Fruit fly (Drosophila melanogaster) whole organism, prepupa: ENCODE measurements around the gene CG42717.

Experiments
- Blimp-1 ChIP-seq: fragments of 200-800 bp; sonication (Bioruptor generic); optimal IDR thresholded peaks from 3 replicates; lab custom pipeline; 2017; ENCODE audit warnings: missing biosample characterization, missing genetic modification characterization, mild to moderate bottlenecking, moderate library complexity, missing genetic modification reagents
- CG10669 ChIP-seq: fragments of 200-800 bp; sonication (Bioruptor generic); optimal IDR thresholded peaks from 3 replicates; lab custom pipeline; 2018; ENCODE audit warnings: missing biosample characterization, mild to moderate bottlenecking, missing genetic modification characterization, moderate library complexity
- CG15336 ChIP-seq: fragments of 200-800 bp; sonication (Bioruptor generic); IDR thresholded peaks from 2 replicates; pipeline ENCODE4 v1.3.6; 2022; ENCODE audit warnings: missing biosample characterization, missing genetic modification characterization
- CG1621 ChIP-seq: fragments of 200-800 bp; sonication (Bioruptor generic); optimal IDR thresholded peaks from 3 replicates; lab custom pipeline; 2018; ENCODE audit warnings: missing biosample characterization, mild to moderate bottlenecking, missing genetic modification characterization
- CG3032 ChIP-seq: fragments of 200-800 bp; optimal IDR thresholded peaks from 2 replicates; lab custom pipeline; 2019; ENCODE audit warnings: missing biosample characterization, mild to moderate bottlenecking, missing genetic modification characterization, moderate library complexity
- CG31627 ChIP-seq: fragments of 200-800 bp; sonication (Bioruptor generic); optimal IDR thresholded peaks from 3 replicates; lab custom pipeline; 2016; ENCODE audit warnings: missing biosample characterization, missing genetic modification characterization
- CG32006 ChIP-seq: fragments of 200-800 bp; sonication (Bioruptor generic); optimal IDR thresholded peaks from 3 replicates; lab custom pipeline; 2017; ENCODE audit warnings: missing biosample characterization, mild to moderate bottlenecking, missing genetic modification characterization
- CG34406 ChIP-seq: fragments of 200-800 bp; sonication (Bioruptor generic); optimal IDR thresholded peaks from 3 replicates; lab custom pipeline; 2016; ENCODE audit warnings: missing biosample characterization, missing genetic modification characterization
- CG3919 ChIP-seq: fragments of 200-800 bp; sonication (Bioruptor generic); optimal IDR thresholded peaks from 3 replicates; lab custom pipeline; 2016; ENCODE audit warnings: missing biosample characterization, missing genetic modification characterization
- CG4318 ChIP-seq: fragments of 200-800 bp; sonication (Bioruptor generic); optimal IDR thresholded peaks from 3 replicates; lab custom pipeline; 2017; ENCODE audit warnings: missing biosample characterization, mild to moderate bottlenecking, missing genetic modification characterization
- CG6163 ChIP-seq: fragments of 200-800 bp; sonication (Bioruptor generic); IDR thresholded peaks from 3 replicates; pipeline ENCODE4 v1.3.6; 2022; ENCODE audit warnings: missing biosample characterization, missing genetic modification characterization
- CG6276 ChIP-seq: fragments of 200-800 bp; sonication (Bioruptor generic); optimal IDR thresholded peaks from 2 replicates; lab custom pipeline; 2017; ENCODE audit warnings: missing biosample characterization, mild to moderate bottlenecking, missing genetic modification characterization
- CG6808 ChIP-seq: fragments of 200-800 bp; sonication (Bioruptor generic); optimal IDR thresholded peaks from 3 replicates; lab custom pipeline; 2017; ENCODE audit warnings: missing biosample characterization, missing genetic modification characterization, mild to moderate bottlenecking, moderate library complexity, missing genetic modification reagents
- CG6854 ChIP-seq: fragments of 200-800 bp; sonication (Bioruptor generic); optimal IDR thresholded peaks from 2 replicates; lab custom pipeline; 2017; ENCODE audit warnings: missing biosample characterization, mild to moderate bottlenecking, missing genetic modification characterization
- CG8119 ChIP-seq: fragments of 200-800 bp; sonication (Bioruptor generic); IDR thresholded peaks from 3 replicates; pipeline ENCODE4 v1.3.6; 2022; ENCODE audit warnings: missing biosample characterization, missing genetic modification characterization
- CG8319 ChIP-seq: fragments of 200-800 bp; sonication (Bioruptor generic); optimal IDR thresholded peaks from 3 replicates; lab custom pipeline; 2016; ENCODE audit warnings: missing biosample characterization, missing genetic modification characterization
- CG9139 ChIP-seq: fragments of 200-800 bp; sonication (Bioruptor generic); optimal IDR thresholded peaks from 3 replicates; lab custom pipeline; 2017; ENCODE audit warnings: missing biosample characterization, mild to moderate bottlenecking, missing genetic modification characterization
- Eip78C ChIP-seq: fragments of 200-800 bp; sonication (Bioruptor generic); peaks from one replicate; lab custom pipeline; 2016; ENCODE audit warnings: missing biosample characterization, missing genetic modification characterization
- Ets21C ChIP-seq: fragments of 200-800 bp; sonication (Bioruptor generic); optimal IDR thresholded peaks from 3 replicates; lab custom pipeline; 2016; ENCODE audit warnings: missing biosample characterization, missing genetic modification characterization
- Ets96B ChIP-seq: fragments of 200-800 bp; optimal IDR thresholded peaks from 2 replicates; lab custom pipeline; 2019; ENCODE audit warnings: missing biosample characterization, mild to moderate bottlenecking, missing genetic modification characterization, moderate library complexity
- Gug ChIP-seq: fragments of 200-800 bp; sonication (Bioruptor generic); IDR thresholded peaks from 2 replicates; pipeline ENCODE4 v1.3.6; 2022; ENCODE audit warnings: missing biosample characterization, missing genetic modification characterization
- Hr39 ChIP-seq: fragments of 200-800 bp; sonication (Bioruptor generic); optimal IDR thresholded peaks from 2 replicates; lab custom pipeline; 2016; ENCODE audit warnings: missing biosample characterization, missing genetic modification characterization
- Hr4 ChIP-seq: fragments of 200-800 bp; sonication (Bioruptor generic); optimal IDR thresholded peaks from 3 replicates; lab custom pipeline; 2016; ENCODE audit warnings: missing biosample characterization, missing genetic modification characterization
- Met ChIP-seq: fragments of 200-800 bp; sonication (Bioruptor generic); optimal IDR thresholded peaks from 3 replicates; lab custom pipeline; 2016; ENCODE audit warnings: missing biosample characterization, missing genetic modification characterization
- OdsH ChIP-seq: fragments of 200-800 bp; sonication (Bioruptor generic); optimal IDR thresholded peaks from 3 replicates; lab custom pipeline; 2016; ENCODE audit warnings: missing biosample characterization, missing genetic modification characterization
- Smox ChIP-seq: fragments of 200-800 bp; sonication (Bioruptor generic); optimal IDR thresholded peaks from 3 replicates; lab custom pipeline; 2016; ENCODE audit warnings: missing biosample characterization, missing genetic modification characterization
- Sox14 ChIP-seq: fragments of 200-800 bp; sonication (Bioruptor generic); optimal IDR thresholded peaks from 3 replicates; lab custom pipeline; 2016; ENCODE audit warnings: missing biosample characterization, missing genetic modification characterization
- Sox15 ChIP-seq: fragments of 200-800 bp; sonication (Bioruptor generic); optimal IDR thresholded peaks from 3 replicates; lab custom pipeline; 2016; ENCODE audit warnings: missing biosample characterization, missing genetic modification characterization
- acj6 ChIP-seq: fragments of 200-800 bp; sonication (Bioruptor generic); optimal IDR thresholded peaks from 3 replicates; lab custom pipeline; 2016; ENCODE audit warnings: missing biosample characterization, missing genetic modification characterization
- cyc ChIP-seq: fragments of 200-800 bp; sonication (Bioruptor generic); optimal IDR thresholded peaks from 3 replicates; lab custom pipeline; 2016; ENCODE audit warnings: missing biosample characterization, missing genetic modification characterization
- eg ChIP-seq: fragments of 200-800 bp; sonication (Bioruptor generic); IDR thresholded peaks from 3 replicates; pipeline ENCODE4 v1.3.6; 2022; ENCODE audit warnings: missing biosample characterization, missing genetic modification characterization
- fd59A ChIP-seq: fragments of 200-800 bp; sonication (Bioruptor generic); optimal IDR thresholded peaks from 2 replicates; lab custom pipeline; 2017; ENCODE audit warnings: missing biosample characterization, mild to moderate bottlenecking, missing genetic modification characterization, missing genetic modification reagents
- fd85E ChIP-seq: fragments of 200-800 bp; sonication (Bioruptor generic); optimal IDR thresholded peaks from 3 replicates; lab custom pipeline; 2016; ENCODE audit warnings: missing biosample characterization, missing genetic modification characterization
- lz ChIP-seq: fragments of 200-800 bp; sonication (Bioruptor generic); optimal IDR thresholded peaks from 3 replicates; lab custom pipeline; 2016; ENCODE audit warnings: missing biosample characterization, missing genetic modification characterization
- net ChIP-seq: fragments of 200-800 bp; sonication (Bioruptor generic); optimal IDR thresholded peaks from 3 replicates; lab custom pipeline; 2016; ENCODE audit warnings: missing biosample characterization, missing genetic modification characterization
- pdm3 ChIP-seq: fragments of 200-800 bp; sonication (Bioruptor generic); optimal IDR thresholded peaks from 3 replicates; lab custom pipeline; 2016; ENCODE audit warnings: missing biosample characterization, missing genetic modification characterization
- spab ChIP-seq: fragments of 200-800 bp; sonication (Bioruptor generic); optimal IDR thresholded peaks from 2 replicates; lab custom pipeline; 2017; ENCODE audit warnings: missing biosample characterization, mild to moderate bottlenecking, missing genetic modification characterization, missing genetic modification reagents
- ss ChIP-seq, 2 experiments: fragments of 200-800 bp; sonication (Bioruptor generic); optimal IDR thresholded peaks; 2 replicates in 1 of 2; 3 replicates in 1 of 2; lab custom pipeline; 2017 to 2018; ENCODE audit warnings: mild to moderate bottlenecking in 2 of 2, missing biosample characterization in 2 of 2, missing genetic modification characterization in 2 of 2, moderate library complexity in 1 of 2
- svp ChIP-seq: fragments of 200-800 bp; sonication (Bioruptor generic); peaks from one replicate; lab custom pipeline; 2016; ENCODE audit warnings: missing biosample characterization, missing genetic modification characterization
- topi ChIP-seq: fragments of 200-800 bp; sonication (Bioruptor generic); optimal IDR thresholded peaks from 3 replicates; lab custom pipeline; 2016; ENCODE audit warnings: missing biosample characterization, missing genetic modification characterization
- vri ChIP-seq: fragments of 200-800 bp; sonication (Bioruptor generic); optimal IDR thresholded peaks from 3 replicates; lab custom pipeline; 2016; ENCODE audit warnings: missing biosample characterization, mild to moderate bottlenecking, missing genetic modification characterization

CG42717 gene

DNA sequence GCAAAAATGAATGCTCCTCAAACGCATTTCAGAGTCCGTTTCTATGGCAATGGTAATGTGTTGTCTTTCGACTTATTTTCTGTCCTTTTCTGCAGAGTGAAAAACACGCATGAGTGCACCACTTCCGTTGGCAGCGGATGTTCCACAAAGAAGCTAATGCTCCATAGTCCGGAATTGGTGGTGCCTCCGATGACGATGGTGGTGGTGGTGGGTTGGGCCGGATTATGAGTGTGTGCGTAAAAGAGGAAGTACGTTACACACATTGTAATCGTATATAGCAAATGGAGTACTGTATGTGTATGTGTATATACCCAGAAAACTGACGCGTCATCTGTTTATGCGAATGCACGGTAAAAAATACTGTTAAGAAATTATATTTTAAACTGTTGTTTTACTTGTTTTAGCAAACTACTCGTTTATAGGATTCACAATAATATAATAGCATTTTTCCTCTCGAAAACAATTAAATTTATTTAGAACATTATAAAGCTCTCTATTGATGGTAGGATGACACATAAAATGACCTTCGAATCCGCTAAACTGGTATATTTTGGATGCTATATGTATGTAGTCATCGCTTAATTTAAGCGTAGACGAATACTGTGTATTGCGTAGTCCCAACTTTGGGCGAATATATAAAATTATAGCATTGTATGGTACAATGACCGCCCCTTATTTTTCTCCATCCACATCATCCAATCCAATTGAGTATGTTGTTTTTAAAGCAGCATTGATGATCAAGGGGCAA, 12.3 kb upstream of the CG42717 start (continued):
- TF ChIP-seq CG9139 (GFP tag; lab: Kevin White, UChicago) = no peak
- TF ChIP-seq CG32006 (GFP tag; lab: Kevin White, UChicago) = peak; percentile 58
- TF ChIP-seq Eip78C (GFP tag; lab: Kevin White, UChicago) = peak; percentile 92
- TF ChIP-seq cyc (GFP tag; lab: Kevin White, UChicago) = no peak
- peak; percentile 59 for TF ChIP-seq CG34406 (GFP tag; lab: Kevin White, UChicago)
- TF ChIP-seq CG10669 (GFP tag; lab: Kevin White, UChicago) = no peak
- TF ChIP-seq Ets96B (tag; lab: Kevin White, UChicago) = peak; percentile 55
- peak; percentile 42 for TF ChIP-seq Hr4 (GFP tag; lab: Kevin White, UChicago)
- peak; percentile 16 for TF ChIP-seq Hr39 (GFP tag; lab: Kevin White, UChicago)
- peak; percentile 41 for TF ChIP-seq Smox (GFP tag; lab: Kevin White, UChicago)
- peak; percentile 16 for TF ChIP-seq CG3032
- peak; percentile 26; the same call in 2 of the 3 replicates for TF ChIP-seq eg (GFP tag; lab: Robert Waterston, UW)
- peak; percentile 21 for TF ChIP-seq lz (GFP tag; lab: Kevin White, UChicago)
- peak; percentile 34 for TF ChIP-seq OdsH (GFP tag; lab: Kevin White, UChicago)
- no peak for TF ChIP-seq CG8319 (GFP tag; lab: Kevin White, UChicago)
- peak; percentile 54 for TF ChIP-seq CG15336 (GFP tag; lab: Robert Waterston, UW)
- peak; percentile 28 for TF ChIP-seq Met (GFP tag; lab: Kevin White, UChicago)
- no peak for TF ChIP-seq Blimp-1
- peak in 1 of 2 experiments; percentile 11 for TF ChIP-seq ss (GFP tag; optimal IDR thresholded peaks at IDR 0.05; lab: Kevin White, UChicago)
- TF ChIP-seq CG6854 (GFP tag; lab: Kevin White, UChicago) = no peak
- peak; percentile 69 for TF ChIP-seq svp
- TF ChIP-seq CG3919 = peak; percentile 30
- peak; percentile 2 for TF ChIP-seq pdm3

DNA sequence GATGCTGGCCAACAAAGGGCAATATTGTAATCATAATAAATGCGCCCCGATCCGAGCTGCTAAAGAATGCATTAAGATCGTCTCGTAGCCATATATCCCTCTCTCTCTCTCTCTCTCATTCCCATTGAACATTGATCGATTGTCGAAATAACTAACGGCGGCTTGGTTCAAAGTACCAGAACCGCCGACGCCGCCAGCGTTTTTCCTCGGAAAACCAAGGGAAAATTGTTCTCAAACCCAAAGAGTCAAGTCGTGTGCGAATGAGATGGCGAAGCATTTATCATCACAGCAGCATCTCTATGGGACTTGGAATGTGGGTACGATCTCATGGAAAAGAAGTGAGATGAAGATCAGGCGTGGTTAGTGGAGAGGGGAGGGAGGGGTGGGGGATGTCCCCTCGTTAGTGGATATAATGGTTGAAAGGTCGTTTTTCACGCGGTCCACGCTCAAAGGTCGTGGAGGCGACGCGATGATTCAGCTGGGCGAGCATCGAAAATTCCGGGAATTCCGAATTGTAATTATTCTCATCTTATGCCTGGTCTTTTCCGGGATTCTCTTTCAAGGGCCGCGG, 10.9 kb upstream of the CG42717 start:
- TF ChIP-seq eg (GFP tag; lab: Robert Waterston, UW) (0 out of 3 replicates have a peak, but pooled peaks have one; percentile 18), CG3032 (no peak), Eip78C (GFP tag; lab: Kevin White, UChicago) (peak; percentile 24), topi (GFP tag; lab: Kevin White, UChicago) (no peak), CG8119 (no peak), Hr39 (GFP tag; lab: Kevin White, UChicago) (no peak), lz (GFP tag; lab: Kevin White, UChicago) (no peak), CG6808 (GFP tag; lab: Kevin White, UChicago) (no peak), net (GFP tag; lab: Kevin White, UChicago) (no peak), vri (no peak), Ets21C (GFP tag; lab: Kevin White, UChicago) (no peak), CG6854 (GFP tag; lab: Kevin White, UChicago) (no peak), Ets96B (tag; lab: Kevin White, UChicago) (no peak), Smox (GFP tag; lab: Kevin White, UChicago) (no peak), CG9139 (GFP tag; lab: Kevin White, UChicago) (no peak), fd59A (GFP tag; lab: Kevin White, UChicago) (no peak), Sox15 (GFP tag; lab: Kevin White, UChicago) (no peak), CG6163 (GFP tag; lab: Robert Waterston, UW) (no peak), spab (GFP tag; lab: Kevin White, UChicago) (no peak), CG1621 (no peak), Hr4 (GFP tag; lab: Kevin White, UChicago) (no peak), cyc (GFP tag; lab: Kevin White, UChicago) (no peak), CG15336 (GFP tag; lab: Robert Waterston, UW) (no peak), CG6276 (GFP tag; lab: Kevin White, UChicago) (no peak), CG31627 (GFP tag; lab: Kevin White, UChicago) (no peak), CG10669 (GFP tag; lab: Kevin White, UChicago) (no peak), CG4318 (GFP tag; lab: Kevin White, UChicago) (no peak), Gug (GFP tag; lab: Robert Waterston, UW) (no peak), Met (GFP tag; lab: Kevin White, UChicago) (no peak), Sox14 (GFP tag; lab: Kevin White, UChicago) (peak; percentile 30), svp (peak; percentile 22), CG3919 (no peak), acj6 (GFP tag; lab: Kevin White, UChicago) (no peak), fd85E (GFP tag; lab: Kevin White, UChicago) (no peak)
